Fruit fly (Drosophila melanogaster) whole organism, embryonic: ENCODE data around the gene Cad99C.

Source experiments
- Antp ChIP-seq: fragments of 200-800 bp; sonication (Bioruptor generic); optimal IDR thresholded peaks from 3 replicates; lab custom pipeline; 2016; ENCODE audit warnings: missing biosample characterization, missing genetic modification characterization
- BEAF-32 ChIP-seq: fragments of 200-800 bp; sonication (Bioruptor generic); optimal IDR thresholded peaks from 3 replicates; lab custom pipeline; 2017; ENCODE audit warnings: missing biosample characterization, missing genetic modification characterization, mild to moderate bottlenecking, moderate library complexity, missing genetic modification reagents
- Bdp1 ChIP-seq: fragments of 200-800 bp; sonication (Bioruptor generic); optimal IDR thresholded peaks from 3 replicates; lab custom pipeline; 2016; ENCODE audit warnings: missing biosample characterization, missing genetic modification characterization
- Bgb ChIP-seq: fragments of 200-800 bp; sonication (Bioruptor generic); IDR thresholded peaks from 2 replicates; pipeline ENCODE4 v1.3.6; 2022; ENCODE audit warnings: missing biosample characterization, missing genetic modification characterization; ENCODE audit not compliant: partially characterized antibody
- CG10267 ChIP-seq: fragments of 200-800 bp; sonication (Bioruptor generic); optimal IDR thresholded peaks from 2 replicates; lab custom pipeline; 2018; ENCODE audit warnings: missing biosample characterization, mild to moderate bottlenecking, missing genetic modification characterization, moderate library complexity
- CG12299 ChIP-seq: fragments of 200-800 bp; sonication (Bioruptor generic); optimal IDR thresholded peaks from 2 replicates; lab custom pipeline; 2018; ENCODE audit warnings: missing biosample characterization, mild to moderate bottlenecking, missing genetic modification characterization
- CG12942 ChIP-seq: fragments of 200-800 bp; sonication (Bioruptor generic); optimal IDR thresholded peaks from 3 replicates; lab custom pipeline; 2016; ENCODE audit warnings: missing biosample characterization, missing genetic modification characterization
- CG15073 ChIP-seq: fragments of 200-800 bp; sonication (Bioruptor generic); optimal IDR thresholded peaks from 2 replicates; lab custom pipeline; 2016; ENCODE audit warnings: missing biosample characterization, missing genetic modification characterization
- CG16813 ChIP-seq: fragments of 200-800 bp; sonication (Bioruptor generic); IDR thresholded peaks from 3 replicates; pipeline ENCODE4 v1.3.6; 2022; ENCODE audit warnings: missing biosample characterization, missing genetic modification characterization; ENCODE audit not compliant: partially characterized antibody
- CG18476 ChIP-seq: fragments of 200-800 bp; sonication (Bioruptor generic); optimal IDR thresholded peaks from 2 replicates; lab custom pipeline; 2016; ENCODE audit warnings: missing biosample characterization, mild to moderate bottlenecking, missing genetic modification characterization
- CG30431 ChIP-seq: fragments of 200-800 bp; sonication (Bioruptor generic); optimal IDR thresholded peaks from 2 replicates; lab custom pipeline; 2017; ENCODE audit warnings: missing biosample characterization, missing genetic modification characterization
- CG34224 ChIP-seq: fragments of 200-800 bp; sonication (Bioruptor generic); IDR thresholded peaks from 3 replicates; pipeline ENCODE4 v1.3.6; 2022; ENCODE audit warnings: missing biosample characterization, missing genetic modification characterization; ENCODE audit not compliant: partially characterized antibody
- CG34376 ChIP-seq: fragments of 200-800 bp; sonication (Bioruptor generic); optimal IDR thresholded peaks from 2 replicates; lab custom pipeline; 2018; ENCODE audit warnings: missing biosample characterization, mild to moderate bottlenecking, missing genetic modification characterization
- CG3838 ChIP-seq: fragments of 200-800 bp; sonication (Bioruptor generic); optimal IDR thresholded peaks from 3 replicates; lab custom pipeline; 2016; ENCODE audit warnings: missing biosample characterization, missing genetic modification characterization
- CG7357 ChIP-seq: fragments of 200-800 bp; sonication (Bioruptor generic); IDR thresholded peaks from 3 replicates; pipeline ENCODE4 v1.3.6; 2022; ENCODE audit warnings: missing biosample characterization, missing genetic modification characterization
- CG7963 ChIP-seq: fragments of 200-800 bp; sonication (Bioruptor generic); IDR thresholded peaks from 3 replicates; pipeline ENCODE4 v1.3.6; 2022; ENCODE audit warnings: missing biosample characterization, missing genetic modification characterization; ENCODE audit not compliant: partially characterized antibody
- CG9609 ChIP-seq: fragments of 200-800 bp; sonication (Bioruptor generic); optimal IDR thresholded peaks from 3 replicates; lab custom pipeline; 2016; ENCODE audit warnings: missing biosample characterization, missing genetic modification characterization
- CG9932 ChIP-seq: fragments of 200-800 bp; sonication (Bioruptor generic); IDR thresholded peaks from 2 replicates; pipeline ENCODE4 v1.3.6; 2022; ENCODE audit warnings: missing biosample characterization, missing genetic modification characterization
- CTCF ChIP-seq: fragments of 200-800 bp; sonication (Bioruptor generic); optimal IDR thresholded peaks from 2 replicates; lab custom pipeline; 2017; ENCODE audit warnings: missing biosample characterization, mild to moderate bottlenecking, missing genetic modification characterization, moderate library complexity
- CoRest ChIP-seq: fragments of 200-800 bp; sonication (Bioruptor generic); optimal IDR thresholded peaks from 3 replicates; lab custom pipeline; 2018; ENCODE audit warnings: missing biosample characterization, mild to moderate bottlenecking, missing genetic modification characterization, moderate library complexity
- Dad ChIP-seq: fragments of 200-800 bp; sonication (Bioruptor generic); optimal IDR thresholded peaks from 3 replicates; lab custom pipeline; 2016; ENCODE audit warnings: missing biosample characterization, missing genetic modification characterization
- Doc2 ChIP-seq: fragments of 200-800 bp; sonication (Bioruptor generic); IDR thresholded peaks from 2 replicates; pipeline ENCODE4 v1.3.6; 2022; ENCODE audit warnings: missing biosample characterization, missing genetic modification characterization
- Doc3 ChIP-seq: fragments of 200-800 bp; sonication (Bioruptor generic); IDR thresholded peaks from 3 replicates; pipeline ENCODE4 v1.3.6; 2022; ENCODE audit warnings: missing biosample characterization, missing genetic modification characterization; ENCODE audit not compliant: partially characterized antibody
- HLH4C ChIP-seq: fragments of 200-800 bp; sonication (Bioruptor generic); IDR thresholded peaks from 3 replicates; pipeline ENCODE4 v1.3.6; 2022; ENCODE audit warnings: missing biosample characterization, missing genetic modification characterization; ENCODE audit not compliant: partially characterized antibody
- Hsf ChIP-seq: fragments of 200-800 bp; sonication (Bioruptor generic); optimal IDR thresholded peaks from 3 replicates; lab custom pipeline; 2016; ENCODE audit warnings: missing biosample characterization, missing genetic modification characterization
- NC2α ChIP-seq: fragments of 200-800 bp; sonication (Bioruptor generic); optimal IDR thresholded peaks from 2 replicates; lab custom pipeline; 2016; ENCODE audit warnings: missing biosample characterization, missing genetic modification characterization
- Nf-YB ChIP-seq: fragments of 200-800 bp; sonication (Bioruptor generic); optimal IDR thresholded peaks from 3 replicates; lab custom pipeline; 2019; ENCODE audit warnings: missing biosample characterization, mild to moderate bottlenecking, missing genetic modification characterization, moderate library complexity
- PHDP ChIP-seq: fragments of 200-800 bp; sonication (Bioruptor generic); optimal IDR thresholded peaks from 3 replicates; lab custom pipeline; 2018; ENCODE audit warnings: missing biosample characterization, mild to moderate bottlenecking, missing genetic modification characterization, moderate library complexity
- Rfx ChIP-seq: fragments of 200-800 bp; sonication (Bioruptor generic); IDR thresholded peaks from 2 replicates; pipeline ENCODE4 v1.3.6; 2022; ENCODE audit warnings: missing biosample characterization, missing genetic modification characterization
- Side ChIP-seq: fragments of 200-800 bp; sonication (Bioruptor generic); optimal IDR thresholded peaks from 2 replicates; lab custom pipeline; 2016; ENCODE audit warnings: missing biosample characterization, missing genetic modification characterization
- Sin3A ChIP-seq: fragments of >200 bp; optimal IDR thresholded peaks from 2 replicates; lab custom pipeline; 2018
- Ssrp ChIP-seq: fragments of 200-800 bp; sonication (Bioruptor generic); optimal IDR thresholded peaks from 2 replicates; lab custom pipeline; 2018; ENCODE audit warnings: missing biosample characterization, mild to moderate bottlenecking, missing genetic modification characterization, moderate library complexity
- az2 ChIP-seq: fragments of 200-800 bp; sonication (Bioruptor generic); optimal IDR thresholded peaks from 3 replicates; lab custom pipeline; 2016; ENCODE audit warnings: missing biosample characterization, missing genetic modification characterization
- bigmax ChIP-seq: fragments of 200-800 bp; sonication (Bioruptor generic); optimal IDR thresholded peaks from 2 replicates; lab custom pipeline; 2018; ENCODE audit warnings: missing biosample characterization, mild to moderate bottlenecking, missing genetic modification characterization
- cg ChIP-seq: fragments of 200-800 bp; sonication (Bioruptor generic); optimal IDR thresholded peaks from 3 replicates; lab custom pipeline; 2019; ENCODE audit warnings: missing biosample characterization, mild to moderate bottlenecking, missing genetic modification characterization, moderate library complexity
- corto ChIP-seq: fragments of 200-800 bp; sonication (Bioruptor generic); optimal IDR thresholded peaks from 2 replicates; lab custom pipeline; 2016; ENCODE audit warnings: missing biosample characterization, mild to moderate bottlenecking, missing genetic modification characterization, moderate library complexity
- danr ChIP-seq: fragments of 200-800 bp; sonication (Bioruptor generic); IDR thresholded peaks from 2 replicates; pipeline ENCODE4 v1.3.6; 2022; ENCODE audit warnings: missing biosample characterization, missing genetic modification characterization
- lbe ChIP-seq: fragments of 200-800 bp; sonication (Bioruptor generic); optimal IDR thresholded peaks from 2 replicates; lab custom pipeline; 2016; ENCODE audit warnings: missing biosample characterization, mild to moderate bottlenecking, missing genetic modification characterization
- nom ChIP-seq: fragments of 200-800 bp; sonication (Bioruptor generic); optimal IDR thresholded peaks from 2 replicates; lab custom pipeline; 2017; ENCODE audit warnings: missing biosample characterization, missing genetic modification characterization, mild to moderate bottlenecking, moderate library complexity, missing genetic modification reagents
- oc ChIP-seq: fragments of 200-800 bp; sonication (Bioruptor generic); optimal IDR thresholded peaks from 2 replicates; lab custom pipeline; 2018; ENCODE audit warnings: missing biosample characterization, mild to moderate bottlenecking, missing genetic modification characterization, moderate library complexity
- prd ChIP-seq, 3 experiments: fragments of >200 bp in 2 of 3; fragments of 200-800 bp in 1 of 3; sonication (Bioruptor generic) in 1 of 3; optimal IDR thresholded peaks in 2 of 3; IDR thresholded peaks in 1 of 3; 2 replicates in 2 of 3; 3 replicates in 1 of 3; pipeline versions ENCODE4 v1.3.6 to Lab custom; 2017 to 2022; ENCODE audit warnings: missing biosample characterization in 1 of 3, missing genetic modification characterization in 1 of 3
- ranshi ChIP-seq: fragments of 200-800 bp; sonication (Bioruptor generic); IDR thresholded peaks from 2 replicates; pipeline ENCODE4 v1.3.6; 2022; ENCODE audit warnings: missing biosample characterization, missing genetic modification characterization
- sens ChIP-seq: fragments of 200-800 bp; sonication (Bioruptor generic); peaks from one replicate; lab custom pipeline; 2016; ENCODE audit warnings: missing biosample characterization, missing genetic modification characterization
- slbo ChIP-seq: fragments of 200-800 bp; sonication (Bioruptor generic); IDR thresholded peaks from 2 replicates; pipeline ENCODE4 v1.3.6; 2022; ENCODE audit warnings: missing biosample characterization, missing genetic modification characterization
- sr ChIP-seq: fragments of 200-800 bp; sonication (Bioruptor generic); IDR thresholded peaks from 3 replicates; pipeline ENCODE4 v1.3.6; 2022; ENCODE audit warnings: missing biosample characterization, missing genetic modification characterization
- tgo ChIP-seq: fragments of 200-800 bp; sonication (Bioruptor generic); IDR thresholded peaks from 3 replicates; pipeline ENCODE4 v1.3.6; 2022; ENCODE audit warnings: missing biosample characterization, missing genetic modification characterization
- tna ChIP-seq: fragments of 200-800 bp; sonication (Bioruptor generic); IDR thresholded peaks from 2 replicates; pipeline ENCODE4 v1.3.6; 2022; ENCODE audit warnings: missing biosample characterization, missing genetic modification characterization; ENCODE audit not compliant: partially characterized antibody
- trh ChIP-seq: fragments of 200-800 bp; sonication (Bioruptor generic); optimal IDR thresholded peaks from 2 replicates; lab custom pipeline; 2016; ENCODE audit warnings: missing biosample characterization, missing genetic modification characterization
- yki ChIP-seq: fragments of >200 bp; optimal IDR thresholded peaks from 3 replicates; lab custom pipeline; 2018

Gene Cad99C

DNA sequence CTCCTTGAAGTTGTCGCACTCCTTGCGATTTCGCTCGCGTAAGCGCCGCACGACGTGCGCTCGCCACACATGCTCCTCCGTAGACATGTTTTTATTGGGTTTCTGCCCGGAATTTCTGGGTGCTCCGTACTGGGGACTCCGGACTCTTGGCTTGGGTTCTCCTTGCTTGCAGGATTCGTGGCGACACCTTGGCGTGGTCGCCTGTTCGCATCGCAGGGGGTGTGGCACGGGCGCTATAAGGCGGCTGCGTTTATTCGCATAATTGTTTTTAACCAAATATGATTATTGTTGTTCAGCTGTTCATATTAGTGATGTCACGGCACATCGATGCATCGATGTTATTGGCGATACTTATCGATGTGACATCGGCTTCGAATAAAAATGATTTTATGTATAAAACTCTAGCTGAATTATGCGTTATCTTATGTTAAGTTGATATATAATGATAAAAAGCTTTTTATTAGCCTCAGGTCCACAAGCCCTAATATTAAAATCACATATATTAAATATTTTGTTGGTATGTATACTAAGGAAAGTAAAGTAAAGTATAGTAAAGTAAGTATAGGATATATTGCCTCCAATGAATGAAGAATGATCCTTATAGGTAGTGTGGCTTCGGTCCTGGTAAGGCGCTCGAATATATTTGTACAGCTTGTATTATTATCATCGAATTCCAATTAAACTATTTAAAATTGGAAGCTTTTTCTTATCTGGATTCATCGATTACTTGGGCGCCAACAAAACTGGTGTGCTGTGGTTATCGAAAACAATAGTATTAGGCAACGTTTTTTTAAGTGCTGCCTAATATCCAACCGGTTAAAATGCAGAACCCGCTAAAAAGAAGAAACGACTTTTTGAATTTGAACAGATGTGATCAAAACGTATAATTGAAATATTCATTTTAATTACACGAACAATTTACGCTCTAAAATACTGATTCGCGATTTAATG, 6.4 kb upstream of the Cad99C start, which contains the start of gene Atg16 (continued):
- TF ChIP-seq Bgb (GFP tag; lab: Robert Waterston, UW): peak; percentile 92
- no peak for TF ChIP-seq Bdp1 (GFP tag; lab: Kevin White, UChicago)
- TF ChIP-seq lbe (GFP tag; lab: Kevin White, UChicago): peak; percentile 50
- peak; percentile 48 for TF ChIP-seq CG9932 (GFP tag; lab: Robert Waterston, UW)
- TF ChIP-seq Side (GFP tag; lab: Kevin White, UChicago): no peak
- TF ChIP-seq CG15073 (GFP tag; lab: Kevin White, UChicago): no peak
- TF ChIP-seq nom (GFP tag; lab: Kevin White, UChicago): no peak
- TF ChIP-seq BEAF-32 (GFP tag; lab: Kevin White, UChicago): peak; percentile 89
- TF ChIP-seq CTCF (GFP tag; lab: Kevin White, UChicago): no peak
- peak; percentile 94 for TF ChIP-seq CG16813 (GFP tag; lab: Robert Waterston, UW)
- TF ChIP-seq Doc3 (GFP tag; lab: Robert Waterston, UW): peak; percentile 92
- TF ChIP-seq CG7963 (GFP tag; lab: Robert Waterston, UW): peak; percentile 91
- no peak for TF ChIP-seq CG12299 (tag; lab: Kevin White, UChicago)
- no peak for TF ChIP-seq sens (GFP tag; lab: Kevin White, UChicago)
- no peak for TF ChIP-seq yki (lab: Kevin White, UChicago)
- TF ChIP-seq Sin3A (lab: Kevin White, UChicago): peak; percentile 6
- TF ChIP-seq CG3838 (GFP tag; lab: Kevin White, UChicago): no peak
- no peak for TF ChIP-seq Hsf (GFP tag; lab: Kevin White, UChicago)
- no peak for TF ChIP-seq PHDP (tag; lab: Kevin White, UChicago)
- TF ChIP-seq prd (optimal IDR thresholded peaks at IDR 0.05; lab: Kevin White, UChicago): no peak
- TF ChIP-seq prd (GFP tag; IDR thresholded peaks at IDR 0.05; lab: Robert Waterston, UW): no peak
- no peak for TF ChIP-seq Antp (GFP tag; lab: Kevin White, UChicago)
- peak; percentile 90 for TF ChIP-seq CG10267
- no peak for TF ChIP-seq CG34376 (GFP tag; lab: Kevin White, UChicago)
- TF ChIP-seq CG18476 (GFP tag; lab: Kevin White, UChicago): no peak
- TF ChIP-seq trh (GFP tag; lab: Kevin White, UChicago): no peak
- TF ChIP-seq danr (GFP tag; lab: Robert Waterston, UW): no peak
- TF ChIP-seq CG34224 (GFP tag; lab: Robert Waterston, UW): peak; percentile 87
- TF ChIP-seq NC2α (GFP tag; lab: Kevin White, UChicago): no peak
- TF ChIP-seq CoRest (tag; lab: Kevin White, UChicago): no peak
- TF ChIP-seq az2: no peak
- no peak for TF ChIP-seq Nf-YB (GFP tag; lab: Kevin White, UChicago)
- no peak for TF ChIP-seq CG30431 (GFP tag; lab: Kevin White, UChicago)
- no peak for TF ChIP-seq Doc2
- TF ChIP-seq slbo (GFP tag; lab: Robert Waterston, UW): peak; percentile 46; the same call in 1 of the 2 replicates
- TF ChIP-seq tna (GFP tag; lab: Robert Waterston, UW): peak; percentile 80
- no peak for TF ChIP-seq CG7357 (GFP tag; lab: Robert Waterston, UW)
- no peak for TF ChIP-seq CG9609 (GFP tag; lab: Kevin White, UChicago)
- TF ChIP-seq HLH4C (GFP tag; lab: Robert Waterston, UW): peak; percentile 92
- TF ChIP-seq tgo (GFP tag; lab: Robert Waterston, UW): no peak
- no peak for TF ChIP-seq oc (tag; lab: Kevin White, UChicago)
- no peak for TF ChIP-seq bigmax (GFP tag; lab: Kevin White, UChicago)
- TF ChIP-seq CG12942 (GFP tag; lab: Kevin White, UChicago): no peak
- peak; percentile 39; the same call in 1 of the 2 replicates for TF ChIP-seq Rfx (GFP tag; lab: Robert Waterston, UW)
- TF ChIP-seq ranshi (GFP tag; lab: Robert Waterston, UW): 0 out of 2 replicates have a peak, but pooled peaks have one; percentile 16
- no peak for TF ChIP-seq Ssrp (tag; lab: Kevin White, UChicago)
- TF ChIP-seq Dad: no peak
- TF ChIP-seq sr (GFP tag; lab: Robert Waterston, UW): no peak
- no peak for TF ChIP-seq cg
- peak; percentile 19 for TF ChIP-seq corto (GFP tag; lab: Kevin White, UChicago)
